Fruit fly (Drosophila melanogaster) Kc167 (cell line): ENCODE measurements around the gene CG34282.

ENCODE experiments used
- Myc ChIP-seq: fragments of >200 bp; optimal IDR thresholded peaks from 2 replicates; lab custom pipeline; 2017; ENCODE audit warnings: missing external identifiers
- Sin3A ChIP-seq: fragments of >200 bp; optimal IDR thresholded peaks from 2 replicates; lab custom pipeline; 2018; ENCODE audit warnings: missing external identifiers
- h ChIP-seq: fragments of >200 bp; optimal IDR thresholded peaks from 3 replicates; lab custom pipeline; 2018; ENCODE audit warnings: missing external identifiers
- insv ChIP-seq: fragments of >200 bp; optimal IDR thresholded peaks from 3 replicates; lab custom pipeline; 2018; ENCODE audit warnings: missing external identifiers
- psq ChIP-seq: fragments of >200 bp; optimal IDR thresholded peaks from 2 replicates; lab custom pipeline; 2017; ENCODE audit warnings: missing external identifiers
- ttk ChIP-seq: sonication (Bioruptor generic); optimal IDR thresholded peaks from 2 replicates; lab custom pipeline; 2017; ENCODE audit warnings: missing external identifiers

CG34282 gene

dm6 chr3R:18722490-18722889 is 27.4 kb downstream of the CG34282 start, which contains the start of gene CG34283:
Gene CG34283 (minus strand): TSS chr3R:18722590.
- TF ChIP-seq insv, result no peak
- TF ChIP-seq Myc (lab: Kevin White, UChicago), result no peak
- TF ChIP-seq h (lab: Kevin White, UChicago), result no peak
- TF ChIP-seq ttk (lab: Kevin White, UChicago), result no peak
- no peak for TF ChIP-seq Sin3A
- TF ChIP-seq psq (lab: Kevin White, UChicago), result no peak

dm6 chr3R:18726334-18726733 is 31.3 kb downstream of the CG34282 start, which contains the start of gene CG7714:
Gene CG7714 (minus strand): TSS chr3R:18726434.
- TF ChIP-seq h (lab: Kevin White, UChicago) (no peak), ttk (lab: Kevin White, UChicago) (no peak), Myc (lab: Kevin White, UChicago) (no peak), insv (no peak), Sin3A (no peak), psq (lab: Kevin White, UChicago) (no peak)

dm6 chr3R:18728368-18728767 is 33.3 kb downstream of the CG34282 start, which contains the start of gene CG7715:
Gene CG7715 (minus strand): TSS chr3R:18728468.
- TF ChIP-seq insv, result no peak
- TF ChIP-seq ttk (lab: Kevin White, UChicago), result no peak
- TF ChIP-seq h (lab: Kevin White, UChicago), result no peak

dm6 chr3R:18731241-18731640 is 36.2 kb downstream of the CG34282 start:
- no peak for TF ChIP-seq h (lab: Kevin White, UChicago)
- no peak for TF ChIP-seq ttk (lab: Kevin White, UChicago)
- no peak for TF ChIP-seq insv

dm6 chr3R:18732381-18732780 is 37.3 kb downstream of the CG34282 start, which contains the start of gene CG14302:
Gene CG14302 (plus strand): TSS chr3R:18732681.
- TF ChIP-seq Myc (lab: Kevin White, UChicago) (no peak), psq (lab: Kevin White, UChicago) (no peak), ttk (lab: Kevin White, UChicago) (no peak), Sin3A (no peak), insv (no peak), h (lab: Kevin White, UChicago) (no peak)

dm6 chr3R:18733580-18733979 is 38.5 kb downstream of the CG34282 start:
- no peak for TF ChIP-seq h (lab: Kevin White, UChicago)
- no peak for TF ChIP-seq psq (lab: Kevin White, UChicago)
- no peak for TF ChIP-seq ttk (lab: Kevin White, UChicago)
- no peak for TF ChIP-seq Myc (lab: Kevin White, UChicago)
- TF ChIP-seq Sin3A, result no peak
- no peak for TF ChIP-seq insv

- TF ChIP-seq Sin3A (no peak), Myc (lab: Kevin White, UChicago) (no peak), ttk (lab: Kevin White, UChicago) (no peak), psq (lab: Kevin White, UChicago) (no peak), insv (no peak), h (lab: Kevin White, UChicago) (no peak)
Observed at dm6 chr3R:18738086-18738485, 43.0 kb downstream of the CG34282 start.

- no peak for TF ChIP-seq insv
- no peak for TF ChIP-seq Sin3A
- TF ChIP-seq ttk (lab: Kevin White, UChicago), result no peak
Observed at dm6 chr3R:18738705-18739434, 43.8 kb downstream of the CG34282 start.

dm6 chr3R:18739435-18739977 is 44.5 kb downstream of the CG34282 start:
- no peak for TF ChIP-seq Sin3A
- no peak for TF ChIP-seq ttk (lab: Kevin White, UChicago)
- no peak for TF ChIP-seq h (lab: Kevin White, UChicago)
- no peak for TF ChIP-seq Myc (lab: Kevin White, UChicago)
- no peak for TF ChIP-seq insv
- no peak for TF ChIP-seq psq (lab: Kevin White, UChicago)

- no peak for TF ChIP-seq Myc (lab: Kevin White, UChicago)
- TF ChIP-seq Sin3A, result no peak
- no peak for TF ChIP-seq psq (lab: Kevin White, UChicago)
- no peak for TF ChIP-seq h (lab: Kevin White, UChicago)
- no peak for TF ChIP-seq insv
- TF ChIP-seq ttk (lab: Kevin White, UChicago), result no peak
Observed at dm6 chr3R:18739978-18740954, 45.2 kb downstream of the CG34282 start.

dm6 chr3R:18741027-18741843 is 46.2 kb downstream of the CG34282 start:
- TF ChIP-seq Sin3A (no peak), Myc (lab: Kevin White, UChicago) (no peak), ttk (lab: Kevin White, UChicago) (no peak), psq (lab: Kevin White, UChicago) (no peak), insv (no peak), h (lab: Kevin White, UChicago) (no peak)
